Worm (Caenorhabditis elegans): ENCODE data around the gene F23D12.7.

- TF ChIP-seq ref-2 (tag; optimal IDR thresholded peaks at IDR 0.05) (no peak), unc-86 (tag; optimal IDR thresholded peaks at IDR 0.05) (no peak), pax-1 (tag; optimal IDR thresholded peaks at IDR 0.05) (no peak), pha-4 (tag; optimal IDR thresholded peaks at IDR 0.05) (no peak), ttx-3 (tag; optimal IDR thresholded peaks at IDR 0.05) (no peak), odd-2 (tag; optimal IDR thresholded peaks at IDR 0.05) (no peak), gmeb-2 (tag; optimal IDR thresholded peaks at IDR 0.05) (no peak), nhr-11 (tag; optimal IDR thresholded peaks at IDR 0.05) (no peak), ets-4 (tag; optimal IDR thresholded peaks at IDR 0.05) (no peak), C38D4.7 (GFP tag; optimal IDR thresholded peaks at IDR 0.05) (no peak), ztf-16 (tag; optimal IDR thresholded peaks at IDR 0.05) (no peak), T23F11.4 (GFP tag; optimal IDR thresholded peaks at IDR 0.05) (no peak), F13H6.1 (tag; optimal IDR thresholded peaks at IDR 0.05) (no peak)
These were observed 11.3 kb downstream of the F23D12.7 start, which contains the start of gene F23D12.3 for ce11 chrX:14442321-14442720.

Measured in whole organism, late embryonic.